Fruit fly (Drosophila melanogaster): ENCODE results near the gene Dhc36C.

Dhc36C gene

DNA sequence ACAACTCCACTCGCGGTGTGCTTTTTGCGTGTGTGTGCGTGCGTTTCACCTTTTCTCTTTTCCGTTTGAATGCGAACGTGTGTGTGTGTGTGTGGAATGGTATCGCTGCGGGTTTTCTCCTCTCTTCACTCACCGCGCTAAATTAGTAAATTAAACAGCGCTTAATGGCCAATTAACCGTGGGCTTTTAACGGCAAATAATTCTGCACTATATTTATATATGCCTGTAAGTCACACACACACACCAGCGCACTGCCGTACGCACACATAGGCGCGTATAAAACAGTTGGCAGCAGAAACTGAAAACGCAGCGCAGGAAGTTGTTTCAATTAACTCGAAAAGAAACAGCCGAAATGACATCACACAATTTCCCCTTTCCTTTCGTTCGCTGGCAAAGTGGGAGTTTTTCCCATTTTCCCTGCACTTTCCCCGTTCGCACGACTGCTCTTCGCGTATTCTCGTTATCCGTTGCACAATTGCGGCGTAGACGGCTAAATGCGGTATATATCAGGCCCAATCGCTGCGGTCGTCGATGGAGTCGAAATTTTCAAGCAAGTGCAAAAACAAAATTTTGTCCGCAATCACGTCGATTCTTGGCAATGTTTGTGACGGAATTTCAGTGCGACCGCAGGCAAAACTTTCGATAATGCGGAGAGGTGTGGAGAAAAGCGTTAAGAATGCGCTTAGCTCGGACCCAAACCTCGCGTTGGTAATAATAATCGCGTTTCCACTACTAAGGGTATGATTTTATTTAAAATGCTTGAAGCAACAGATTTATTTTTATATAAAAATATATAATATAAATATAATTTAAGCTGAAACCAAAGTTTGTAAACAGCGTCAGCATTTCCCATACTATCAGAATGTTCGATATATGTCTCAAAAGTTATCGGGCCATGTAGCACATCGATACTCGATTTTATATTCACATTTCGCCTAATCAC is 28.3 kb upstream of the Dhc36C start, which contains the start of gene BicD:
Gene BicD, minus strand, starts transcription at position 634 of the 943 bp plus-strand sequence.
- no peak for TF ChIP-seq CG6792 (GFP tag; optimal IDR thresholded peaks at IDR 0.05)
- TF ChIP-seq dac (GFP tag; optimal IDR thresholded peaks at IDR 0.05) = no peak
- TF ChIP-seq CG8119 (GFP tag; IDR thresholded peaks at IDR 0.05) = peak; percentile 50; the same call in 2 of the 3 replicates
- TF ChIP-seq svp (GFP tag) = peak; percentile 56
- TF ChIP-seq topi (GFP tag; optimal IDR thresholded peaks at IDR 0.05) = no peak
- peak; percentile 15 for TF ChIP-seq Eip93F (GFP tag; optimal IDR thresholded peaks at IDR 0.05)
- TF ChIP-seq vri (GFP tag; optimal IDR thresholded peaks at IDR 0.05) = peak; percentile 44
- peak; percentile 12 for TF ChIP-seq Ets96B (tag; optimal IDR thresholded peaks at IDR 0.05)
- no peak for TF ChIP-seq CG6276 (GFP tag; optimal IDR thresholded peaks at IDR 0.05)
- no peak for TF ChIP-seq CG8319 (GFP tag; optimal IDR thresholded peaks at IDR 0.05)
- no peak for TF ChIP-seq CG8632 (GFP tag; optimal IDR thresholded peaks at IDR 0.05)
- no peak for TF ChIP-seq Hr38 (GFP tag; optimal IDR thresholded peaks at IDR 0.05)
- TF ChIP-seq pdm3 (GFP tag; optimal IDR thresholded peaks at IDR 0.05) = no peak
- TF ChIP-seq lz (GFP tag; optimal IDR thresholded peaks at IDR 0.05) = no peak
- peak; percentile 69 for TF ChIP-seq Eip78C (GFP tag)
- TF ChIP-seq net (GFP tag; optimal IDR thresholded peaks at IDR 0.05) = no peak
- TF ChIP-seq CG32006 (GFP tag; optimal IDR thresholded peaks at IDR 0.05) = no peak
- no peak for TF ChIP-seq CG11762 (GFP tag; optimal IDR thresholded peaks at IDR 0.05; ENCODE audit: insufficient read depth)
- peak; percentile 50 for TF ChIP-seq CG6854 (GFP tag; optimal IDR thresholded peaks at IDR 0.05)
- TF ChIP-seq CG10631 (GFP tag; optimal IDR thresholded peaks at IDR 0.05) = no peak
- TF ChIP-seq spab (GFP tag; optimal IDR thresholded peaks at IDR 0.05) = no peak
- TF ChIP-seq CG3032 (tag; optimal IDR thresholded peaks at IDR 0.05) = no peak
- peak; percentile 31 for TF ChIP-seq fkh (GFP tag; optimal IDR thresholded peaks at IDR 0.05)
- TF ChIP-seq Hr39 (GFP tag; optimal IDR thresholded peaks at IDR 0.05) = no peak
- TF ChIP-seq CG1621 (tag; optimal IDR thresholded peaks at IDR 0.05) = peak; percentile 13
- no peak for TF ChIP-seq Sox14 (GFP tag; optimal IDR thresholded peaks at IDR 0.05)
- no peak for TF ChIP-seq CG7368 (GFP tag; optimal IDR thresholded peaks at IDR 0.05)
- TF ChIP-seq CG6808 (GFP tag; optimal IDR thresholded peaks at IDR 0.05) = no peak
- TF ChIP-seq dsx (GFP tag; optimal IDR thresholded peaks at IDR 0.05; ENCODE audit: poor library complexity, severe bottlenecking) = peak; percentile 12
- no peak for TF ChIP-seq CG11902 (GFP tag; optimal IDR thresholded peaks at IDR 0.05)
- no peak for TF ChIP-seq CG10669 (GFP tag; optimal IDR thresholded peaks at IDR 0.05)
- TF ChIP-seq esn (GFP tag; optimal IDR thresholded peaks at IDR 0.05) = peak; percentile 9
- TF ChIP-seq CG3919 (GFP tag; optimal IDR thresholded peaks at IDR 0.05) = no peak
- TF ChIP-seq Sox102F (GFP tag; optimal IDR thresholded peaks at IDR 0.05) = no peak
- no peak for TF ChIP-seq OdsH (GFP tag; optimal IDR thresholded peaks at IDR 0.05)
- TF ChIP-seq ss (GFP tag; optimal IDR thresholded peaks at IDR 0.05) = no peak
- no peak for TF ChIP-seq salr (GFP tag; optimal IDR thresholded peaks at IDR 0.05)
- peak; percentile 4 for TF ChIP-seq Blimp-1 (GFP tag; optimal IDR thresholded peaks at IDR 0.05)
- no peak for TF ChIP-seq Lpt (GFP tag; optimal IDR thresholded peaks at IDR 0.05)
- no peak for TF ChIP-seq Gug (GFP tag; IDR thresholded peaks at IDR 0.05)
- TF ChIP-seq CG16779 (tag; optimal IDR thresholded peaks at IDR 0.05) = no peak
- TF ChIP-seq Ets21C (GFP tag; optimal IDR thresholded peaks at IDR 0.05) = no peak
- TF ChIP-seq CG11294 (GFP tag; IDR thresholded peaks at IDR 0.05) = no peak

Data from whole organism, prepupa.